Fruit fly (Drosophila melanogaster): ENCODE measurements around the gene CG34450.

DNA sequence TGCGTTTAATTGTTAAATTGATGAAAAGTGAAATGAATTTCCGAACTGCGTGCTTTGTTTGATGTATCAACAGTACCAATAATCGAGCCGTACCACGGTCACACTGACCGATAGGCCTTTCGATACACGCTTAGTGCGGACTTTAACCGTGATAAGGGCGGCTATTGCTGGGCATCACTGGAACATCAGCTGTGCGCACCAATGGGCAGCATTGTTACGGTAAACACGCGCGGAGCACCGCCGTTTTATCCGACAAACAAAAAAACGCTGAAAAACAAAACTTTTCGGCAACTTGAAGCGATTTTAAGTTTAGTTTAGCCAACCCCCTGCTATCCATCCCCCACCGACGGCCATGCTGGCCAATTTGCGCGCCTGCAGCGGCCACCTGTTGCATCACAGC lies 11.1 kb downstream of the CG34450 start, which contains the start of the genes c12.1 and c12.2:
- no peak for TF ChIP-seq pan (optimal IDR thresholded peaks at IDR 0.05)
- TF ChIP-seq CG8478 (optimal IDR thresholded peaks at IDR 0.05): no peak
- TF ChIP-seq usp (GFP tag; optimal IDR thresholded peaks at IDR 0.05): no peak

Data from whole organism.